Worm (Caenorhabditis elegans): Measurements from ENCODE around the gene vmo-1.

DNA sequence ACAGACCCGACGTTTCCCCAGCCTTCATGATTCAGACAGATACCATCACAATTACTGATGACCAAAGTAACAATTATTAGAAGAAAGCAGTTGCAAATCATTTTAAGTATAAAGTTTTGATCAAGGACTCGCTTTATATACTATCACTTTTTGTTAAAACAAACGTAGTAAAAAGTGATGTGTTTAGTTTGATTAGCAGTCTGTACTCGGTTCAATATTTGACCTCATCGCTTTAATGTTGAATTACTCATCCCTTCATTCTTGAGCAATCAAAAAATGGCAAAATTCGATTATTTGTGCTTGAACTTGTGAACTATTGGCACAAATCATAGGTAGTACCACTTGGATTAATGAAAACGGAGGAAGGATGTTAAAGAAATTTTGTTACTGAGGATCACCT lies 5.4 kb upstream of the vmo-1 start, which contains the start of gene abf-4:
- no peak for TF ChIP-seq tbx-2 (tag; optimal IDR thresholded peaks at IDR 0.05)
- TF ChIP-seq pros-1 (tag; optimal IDR thresholded peaks at IDR 0.05), result no peak
- no peak for TF ChIP-seq fkh-6 (tag; optimal IDR thresholded peaks at IDR 0.05)
- TF ChIP-seq ztf-16 (tag; optimal IDR thresholded peaks at IDR 0.05), result no peak
- no peak for TF ChIP-seq nfya-1 (tag; optimal IDR thresholded peaks at IDR 0.05)
- no peak for TF ChIP-seq lin-11 (tag; optimal IDR thresholded peaks at IDR 0.05)
- no peak for TF ChIP-seq ceh-34 (tag; optimal IDR thresholded peaks at IDR 0.05)
- TF ChIP-seq ama-1 (optimal IDR thresholded peaks at IDR 0.05), result no peak
- TF ChIP-seq ceh-30 (tag; optimal IDR thresholded peaks at IDR 0.05), result no peak
- no peak for TF ChIP-seq pax-1 (tag; optimal IDR thresholded peaks at IDR 0.05)
- no peak for TF ChIP-seq hlh-30 (tag; optimal IDR thresholded peaks at IDR 0.05; ENCODE audit: insufficient read depth)
- TF ChIP-seq pha-4 (tag; optimal IDR thresholded peaks at IDR 0.05), result no peak
- TF ChIP-seq nhr-11 (tag; optimal IDR thresholded peaks at IDR 0.05), result no peak
